Worm (Caenorhabditis elegans) whole organism, early embryonic: ENCODE measurements around the gene Y47D3A.32.

Experiments
- B0310.2 ChIP-seq: sonication (generic microtip); optimal IDR thresholded peaks from 2 replicates; lab custom pipeline; 2016; ENCODE audit warnings: mild to moderate bottlenecking, missing genetic modification characterization, missing compliant biosample characterization
- F13C5.2 ChIP-seq: sonication (generic microtip); optimal IDR thresholded peaks from 2 replicates; lab custom pipeline; 2017; ENCODE audit warnings: mild to moderate bottlenecking, missing genetic modification characterization, inconsistent platforms, missing compliant biosample characterization
- aly-1 ChIP-seq: sonication (generic microtip); optimal IDR thresholded peaks from 2 replicates; lab custom pipeline; 2016; ENCODE audit warnings: missing genetic modification characterization, missing compliant biosample characterization
- ama-1 ChIP-seq: fragments of 150-350 bp; optimal IDR thresholded peaks from 2 replicates; lab custom pipeline; 2014
- ceh-13 ChIP-seq: fragments of 200-800 bp; sonication (Bioruptor generic); optimal IDR thresholded peaks from 2 replicates; lab custom pipeline; 2018; ENCODE audit warnings: mild to moderate bottlenecking, missing genetic modification characterization, missing compliant biosample characterization
- ceh-36 ChIP-seq: sonication (generic microtip); optimal IDR thresholded peaks from 2 replicates; lab custom pipeline; 2016; ENCODE audit warnings: missing genetic modification characterization, inconsistent platforms, missing compliant biosample characterization
- ets-7 ChIP-seq: sonication (generic microtip); optimal IDR thresholded peaks from 2 replicates; lab custom pipeline; 2016; ENCODE audit warnings: missing genotype, missing genetic modification characterization, missing compliant biosample characterization
- flt-1 ChIP-seq: fragments of 200-800 bp; sonication (Bioruptor generic); IDR thresholded peaks from 2 replicates; pipeline ENCODE4 v1.3.6; 2022; ENCODE audit warnings: missing genetic modification characterization, missing compliant biosample characterization
- hmbx-1 ChIP-seq: sonication (generic microtip); optimal IDR thresholded peaks from 2 replicates; lab custom pipeline; 2016; ENCODE audit warnings: mild to moderate bottlenecking, missing genetic modification characterization, missing compliant biosample characterization
- hmg-4 ChIP-seq: fragments of 200-800 bp; sonication (Bioruptor generic); optimal IDR thresholded peaks from 2 replicates; lab custom pipeline; 2018; ENCODE audit warnings: mild to moderate bottlenecking, missing genetic modification characterization, missing compliant biosample characterization
- hnd-1 ChIP-seq: sonication (generic microtip); optimal IDR thresholded peaks from 2 replicates; lab custom pipeline; 2016; ENCODE audit warnings: missing genetic modification characterization, missing compliant biosample characterization
- pes-1 ChIP-seq: fragments of 200-800 bp; sonication (Bioruptor generic); IDR thresholded peaks from 2 replicates; pipeline ENCODE4 v1.3.6; 2022; ENCODE audit warnings: missing genetic modification reagents, missing genetic modification characterization, missing compliant biosample characterization
- scrt-1 ChIP-seq: fragments of 200-800 bp; sonication (Bioruptor generic); IDR thresholded peaks from 2 replicates; pipeline ENCODE4 v1.3.6; 2022; ENCODE audit warnings: missing genetic modification characterization, missing compliant biosample characterization
- sea-1 ChIP-seq: fragments of 200-800 bp; sonication (Bioruptor generic); conservative IDR thresholded peaks from 2 replicates; pipeline ENCODE4 v1.3.6; 2022; ENCODE audit warnings: missing genetic modification characterization, missing compliant biosample characterization
- tbx-11 ChIP-seq: fragments of 200-800 bp; sonication (Bioruptor generic); IDR thresholded peaks from 2 replicates; pipeline ENCODE4 v1.3.6; 2022; ENCODE audit warnings: missing genetic modification characterization, missing compliant biosample characterization
- tbx-37 ChIP-seq: fragments of 200-800 bp; sonication (Bioruptor generic); conservative IDR thresholded peaks from 2 replicates; pipeline ENCODE4 v1.3.6; 2022; ENCODE audit warnings: missing genetic modification reagents, missing genetic modification characterization, missing compliant biosample characterization
- tra-4 ChIP-seq: sonication (generic microtip); optimal IDR thresholded peaks from 2 replicates; lab custom pipeline; 2017; ENCODE audit warnings: missing genetic modification characterization, missing compliant biosample characterization

Gene Y47D3A.32

ce11 chrIII:11237741-11238140 lies 14.4 kb upstream of the Y47D3A.32 start:
- TF ChIP-seq flt-1 (GFP tag; lab: Robert Waterston, UW) (no peak), ceh-13 (no peak), F13C5.2 (no peak), pes-1 (no peak), tra-4 (tag; lab: Kevin White, UChicago) (no peak), hmg-4 (no peak), ceh-36 (tag; lab: Kevin White, UChicago) (no peak), B0310.2 (tag; lab: Kevin White, UChicago) (no peak), hnd-1 (tag; lab: Kevin White, UChicago) (no peak), tbx-37 (no peak), scrt-1 (GFP tag; lab: Robert Waterston, UW) (no peak), tbx-11 (GFP tag; lab: Robert Waterston, UW) (no peak), aly-1 (tag; lab: Kevin White, UChicago) (no peak), ets-7 (tag; lab: Kevin White, UChicago) (no peak), ama-1 (lab: Kevin White, UChicago) (no peak), sea-1 (GFP tag; lab: Robert Waterston, UW) (no peak), hmbx-1 (tag; lab: Kevin White, UChicago) (no peak)

ce11 chrIII:11238309-11238708 lies 13.9 kb upstream of the Y47D3A.32 start:
- no peak for TF ChIP-seq hnd-1 (tag; lab: Kevin White, UChicago)
- TF ChIP-seq tbx-11 (GFP tag; lab: Robert Waterston, UW): no peak
- no peak for TF ChIP-seq hmbx-1 (tag; lab: Kevin White, UChicago)
- no peak for TF ChIP-seq flt-1 (GFP tag; lab: Robert Waterston, UW)
- TF ChIP-seq scrt-1 (GFP tag; lab: Robert Waterston, UW): no peak
- no peak for TF ChIP-seq ceh-36 (tag; lab: Kevin White, UChicago)
- no peak for TF ChIP-seq tra-4 (tag; lab: Kevin White, UChicago)
- no peak for TF ChIP-seq tbx-37

- TF ChIP-seq tbx-37 (no peak), tbx-11 (GFP tag; lab: Robert Waterston, UW) (no peak), B0310.2 (tag; lab: Kevin White, UChicago) (no peak), hmg-4 (no peak), pes-1 (no peak), tra-4 (tag; lab: Kevin White, UChicago) (no peak), ets-7 (tag; lab: Kevin White, UChicago) (no peak), hnd-1 (tag; lab: Kevin White, UChicago) (no peak)
Measured at ce11 chrIII:11238790-11239189, 13.4 kb upstream of the Y47D3A.32 start.

- TF ChIP-seq B0310.2 (tag; lab: Kevin White, UChicago) (no peak), tbx-37 (no peak), ets-7 (tag; lab: Kevin White, UChicago) (no peak), scrt-1 (GFP tag; lab: Robert Waterston, UW) (no peak), F13C5.2 (no peak), ceh-13 (no peak), aly-1 (tag; lab: Kevin White, UChicago) (no peak)
Measured at ce11 chrIII:11240776-11241175, 11.4 kb upstream of the Y47D3A.32 start.

ce11 chrIII:11241583-11242187 lies 10.5 kb upstream of the Y47D3A.32 start:
- TF ChIP-seq pes-1: no peak
- no peak for TF ChIP-seq ceh-36 (tag; lab: Kevin White, UChicago)
- no peak for TF ChIP-seq tbx-37
- TF ChIP-seq F13C5.2: no peak
- no peak for TF ChIP-seq tra-4 (tag; lab: Kevin White, UChicago)

ce11 chrIII:11243421-11243820 lies 8.8 kb upstream of the Y47D3A.32 start:
- TF ChIP-seq aly-1 (tag; lab: Kevin White, UChicago) (no peak), pes-1 (no peak), ceh-13 (no peak), scrt-1 (GFP tag; lab: Robert Waterston, UW) (no peak), tbx-37 (no peak)

- TF ChIP-seq hnd-1 (tag; lab: Kevin White, UChicago): no peak
- TF ChIP-seq ets-7 (tag; lab: Kevin White, UChicago): no peak
- TF ChIP-seq aly-1 (tag; lab: Kevin White, UChicago): no peak
- TF ChIP-seq pes-1: no peak
- no peak for TF ChIP-seq scrt-1 (GFP tag; lab: Robert Waterston, UW)
Measured at ce11 chrIII:11244338-11244737, 7.9 kb upstream of the Y47D3A.32 start.

ce11 chrIII:11244820-11245219 lies 7.4 kb upstream of the Y47D3A.32 start, which contains the start of gene rsks-1:
Gene rsks-1 (plus strand): TSS chrIII:11245120.
- TF ChIP-seq tbx-11 (GFP tag; lab: Robert Waterston, UW) (no peak), B0310.2 (tag; lab: Kevin White, UChicago) (no peak), ceh-36 (tag; lab: Kevin White, UChicago) (no peak), flt-1 (GFP tag; lab: Robert Waterston, UW) (no peak), tra-4 (tag; lab: Kevin White, UChicago) (no peak), F13C5.2 (no peak)

ce11 chrIII:11246588-11246987 lies 5.6 kb upstream of the Y47D3A.32 start:
- TF ChIP-seq ceh-13 (no peak), ceh-36 (tag; lab: Kevin White, UChicago) (no peak), hnd-1 (tag; lab: Kevin White, UChicago) (no peak), aly-1 (tag; lab: Kevin White, UChicago) (no peak), pes-1 (no peak), hmbx-1 (tag; lab: Kevin White, UChicago) (no peak)
